Worm (Caenorhabditis elegans): ENCODE data around the gene nep-25.

DNA sequence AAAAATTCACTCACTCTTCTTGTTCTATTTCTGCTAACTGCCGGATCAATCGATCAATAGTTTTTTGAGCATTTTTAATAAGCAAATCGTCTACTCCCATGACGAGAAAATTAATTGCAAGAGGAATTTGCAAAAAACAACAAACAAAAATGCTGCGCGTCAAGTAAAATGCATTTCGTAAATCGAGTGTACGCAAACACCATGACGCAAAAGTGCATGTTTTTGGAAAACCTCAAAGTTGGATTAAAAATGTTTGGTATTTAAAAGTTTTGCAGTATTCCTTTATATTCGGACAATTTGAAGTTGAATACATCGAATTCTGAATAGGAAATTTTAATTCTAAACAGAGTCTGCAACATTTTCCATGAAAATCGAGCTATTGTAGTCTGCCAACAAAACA, 2.8 kb upstream of the nep-25 start, which contains the start of gene ZK1248.19:
- TF ChIP-seq pqm-1 (tag; optimal IDR thresholded peaks at IDR 0.05) (no peak), snpc-4 (tag; optimal IDR thresholded peaks at IDR 0.05) (peak; percentile 0), fkh-10 (GFP tag; optimal IDR thresholded peaks at IDR 0.05) (no peak), blmp-1 (tag; optimal IDR thresholded peaks at IDR 0.05) (no peak), mep-1 (tag; optimal IDR thresholded peaks at IDR 0.05) (peak; percentile 16), elt-3 (tag; optimal IDR thresholded peaks at IDR 0.05) (peak in 1 of 6 experiments; percentile 4), ceh-82 (tag; optimal IDR thresholded peaks at IDR 0.05) (peak in 1 of 3 experiments; percentile 13)

Measured in whole organism, L1 larva.